Worm (Caenorhabditis elegans) whole organism, L1 larva: ENCODE measurements around the gene math-18.

Source experiments
- dsc-1 ChIP-seq: sonication (generic microtip); optimal IDR thresholded peaks from 2 replicates; lab custom pipeline; 2016; ENCODE audit warnings: mild to moderate bottlenecking, missing genetic modification characterization, missing compliant biosample characterization
- lin-39 ChIP-seq: fragments of 150-350 bp; optimal IDR thresholded peaks from 2 replicates; lab custom pipeline; 2014; ENCODE audit warnings: missing biosample characterization, missing genetic modification reagents, missing genetic modification characterization
- mdl-1 ChIP-seq, 2 experiments: fragments of 150-350 bp; optimal IDR thresholded peaks; 2 replicates each; lab custom pipeline; 2014 to 2017; ENCODE audit warnings: missing biosample characterization in 2 of 2, missing genetic modification characterization in 2 of 2, inconsistent platforms in 1 of 2
- nhr-237 ChIP-seq: fragments of 150-350 bp; optimal IDR thresholded peaks from 2 replicates; lab custom pipeline; 2014; ENCODE audit warnings: missing biosample characterization, missing genetic modification characterization
- nhr-76 ChIP-seq: sonication (generic microtip); optimal IDR thresholded peaks from 2 replicates; lab custom pipeline; 2017; ENCODE audit warnings: missing biosample characterization, missing genetic modification characterization
- nhr-77 ChIP-seq: fragments of 150-350 bp; optimal IDR thresholded peaks from 2 replicates; lab custom pipeline; 2014; ENCODE audit warnings: missing biosample characterization, missing genetic modification characterization
- unc-98 ChIP-seq: fragments of 200-800 bp; sonication (Bioruptor generic); IDR thresholded peaks from 2 replicates; pipeline ENCODE4 v1.3.6; 2022; ENCODE audit warnings: missing genetic modification characterization, missing compliant biosample characterization

ce11 chrII:2202147-2202546, 48.3 kb downstream of the math-18 start:
- no peak for TF ChIP-seq dsc-1 (tag; lab: Kevin White, UChicago)
- TF ChIP-seq mdl-1 (tag; optimal IDR thresholded peaks at IDR 0.05; lab: Kevin White, UChicago) = no peak
- TF ChIP-seq nhr-237 = no peak
- no peak for TF ChIP-seq nhr-76 (tag; lab: Kevin White, UChicago)
- no peak for TF ChIP-seq nhr-77 (tag; lab: Kevin White, UChicago)
- TF ChIP-seq lin-39 = no peak
- no peak for TF ChIP-seq unc-98
